Fruit fly (Drosophila melanogaster) whole organism, prepupa: ENCODE measurements around the gene AnxB9.

Experiments used
- Blimp-1 ChIP-seq: fragments of 200-800 bp; sonication (Bioruptor generic); optimal IDR thresholded peaks from 3 replicates; lab custom pipeline; 2017; ENCODE audit warnings: missing biosample characterization, missing genetic modification characterization, mild to moderate bottlenecking, moderate library complexity, missing genetic modification reagents
- CG10631 ChIP-seq: fragments of 200-800 bp; sonication (Bioruptor generic); optimal IDR thresholded peaks from 2 replicates; lab custom pipeline; 2016; ENCODE audit warnings: missing biosample characterization, missing genetic modification characterization
- CG10669 ChIP-seq: fragments of 200-800 bp; sonication (Bioruptor generic); optimal IDR thresholded peaks from 3 replicates; lab custom pipeline; 2018; ENCODE audit warnings: missing biosample characterization, mild to moderate bottlenecking, missing genetic modification characterization, moderate library complexity
- CG15336 ChIP-seq: fragments of 200-800 bp; sonication (Bioruptor generic); IDR thresholded peaks from 2 replicates; pipeline ENCODE4 v1.3.6; 2022; ENCODE audit warnings: missing biosample characterization, missing genetic modification characterization
- CG1621 ChIP-seq: fragments of 200-800 bp; sonication (Bioruptor generic); optimal IDR thresholded peaks from 3 replicates; lab custom pipeline; 2018; ENCODE audit warnings: missing biosample characterization, mild to moderate bottlenecking, missing genetic modification characterization
- CG31627 ChIP-seq: fragments of 200-800 bp; sonication (Bioruptor generic); optimal IDR thresholded peaks from 3 replicates; lab custom pipeline; 2016; ENCODE audit warnings: missing biosample characterization, missing genetic modification characterization
- CG6163 ChIP-seq: fragments of 200-800 bp; sonication (Bioruptor generic); IDR thresholded peaks from 3 replicates; pipeline ENCODE4 v1.3.6; 2022; ENCODE audit warnings: missing biosample characterization, missing genetic modification characterization
- CG6276 ChIP-seq: fragments of 200-800 bp; sonication (Bioruptor generic); optimal IDR thresholded peaks from 2 replicates; lab custom pipeline; 2017; ENCODE audit warnings: missing biosample characterization, mild to moderate bottlenecking, missing genetic modification characterization
- CG6792 ChIP-seq: fragments of 200-800 bp; sonication (Bioruptor generic); optimal IDR thresholded peaks from 3 replicates; lab custom pipeline; 2016; ENCODE audit warnings: missing biosample characterization, missing genetic modification characterization
- CG6808 ChIP-seq: fragments of 200-800 bp; sonication (Bioruptor generic); optimal IDR thresholded peaks from 3 replicates; lab custom pipeline; 2017; ENCODE audit warnings: missing biosample characterization, missing genetic modification characterization, mild to moderate bottlenecking, moderate library complexity, missing genetic modification reagents
- CG8119 ChIP-seq: fragments of 200-800 bp; sonication (Bioruptor generic); IDR thresholded peaks from 3 replicates; pipeline ENCODE4 v1.3.6; 2022; ENCODE audit warnings: missing biosample characterization, missing genetic modification characterization
- CG9139 ChIP-seq: fragments of 200-800 bp; sonication (Bioruptor generic); optimal IDR thresholded peaks from 3 replicates; lab custom pipeline; 2017; ENCODE audit warnings: missing biosample characterization, mild to moderate bottlenecking, missing genetic modification characterization
- Eip75B ChIP-seq: fragments of 200-800 bp; sonication (Bioruptor generic); optimal IDR thresholded peaks from 3 replicates; lab custom pipeline; 2016; ENCODE audit warnings: missing biosample characterization, missing genetic modification characterization
- Ets21C ChIP-seq: fragments of 200-800 bp; sonication (Bioruptor generic); optimal IDR thresholded peaks from 3 replicates; lab custom pipeline; 2016; ENCODE audit warnings: missing biosample characterization, missing genetic modification characterization
- Ets96B ChIP-seq: fragments of 200-800 bp; optimal IDR thresholded peaks from 2 replicates; lab custom pipeline; 2019; ENCODE audit warnings: missing biosample characterization, mild to moderate bottlenecking, missing genetic modification characterization, moderate library complexity
- Gug ChIP-seq: fragments of 200-800 bp; sonication (Bioruptor generic); IDR thresholded peaks from 2 replicates; pipeline ENCODE4 v1.3.6; 2022; ENCODE audit warnings: missing biosample characterization, missing genetic modification characterization
- Hr39 ChIP-seq: fragments of 200-800 bp; sonication (Bioruptor generic); optimal IDR thresholded peaks from 2 replicates; lab custom pipeline; 2016; ENCODE audit warnings: missing biosample characterization, missing genetic modification characterization
- Hr4 ChIP-seq: fragments of 200-800 bp; sonication (Bioruptor generic); optimal IDR thresholded peaks from 3 replicates; lab custom pipeline; 2016; ENCODE audit warnings: missing biosample characterization, missing genetic modification characterization
- Lpt ChIP-seq: fragments of 200-800 bp; sonication (Bioruptor generic); optimal IDR thresholded peaks from 3 replicates; lab custom pipeline; 2016; ENCODE audit warnings: missing biosample characterization, missing genetic modification characterization
- Met ChIP-seq: fragments of 200-800 bp; sonication (Bioruptor generic); optimal IDR thresholded peaks from 3 replicates; lab custom pipeline; 2016; ENCODE audit warnings: missing biosample characterization, missing genetic modification characterization
- Sox102F ChIP-seq: fragments of 200-800 bp; sonication (Bioruptor generic); optimal IDR thresholded peaks from 2 replicates; lab custom pipeline; 2016; ENCODE audit warnings: missing biosample characterization, mild to moderate bottlenecking, missing genetic modification characterization
- cyc ChIP-seq: fragments of 200-800 bp; sonication (Bioruptor generic); optimal IDR thresholded peaks from 3 replicates; lab custom pipeline; 2016; ENCODE audit warnings: missing biosample characterization, missing genetic modification characterization
- esn ChIP-seq: fragments of 200-800 bp; sonication (Bioruptor generic); optimal IDR thresholded peaks from 2 replicates; lab custom pipeline; 2016; ENCODE audit warnings: missing biosample characterization, mild to moderate bottlenecking, missing genetic modification characterization, moderate library complexity
- fd59A ChIP-seq: fragments of 200-800 bp; sonication (Bioruptor generic); optimal IDR thresholded peaks from 2 replicates; lab custom pipeline; 2017; ENCODE audit warnings: missing biosample characterization, mild to moderate bottlenecking, missing genetic modification characterization, missing genetic modification reagents
- fkh ChIP-seq: fragments of 200-800 bp; sonication (Bioruptor generic); optimal IDR thresholded peaks from 3 replicates; lab custom pipeline; 2017; ENCODE audit warnings: missing biosample characterization, mild to moderate bottlenecking, missing genetic modification characterization, moderate library complexity
- net ChIP-seq: fragments of 200-800 bp; sonication (Bioruptor generic); optimal IDR thresholded peaks from 3 replicates; lab custom pipeline; 2016; ENCODE audit warnings: missing biosample characterization, missing genetic modification characterization
- pdm3 ChIP-seq: fragments of 200-800 bp; sonication (Bioruptor generic); optimal IDR thresholded peaks from 3 replicates; lab custom pipeline; 2016; ENCODE audit warnings: missing biosample characterization, missing genetic modification characterization
- spab ChIP-seq: fragments of 200-800 bp; sonication (Bioruptor generic); optimal IDR thresholded peaks from 2 replicates; lab custom pipeline; 2017; ENCODE audit warnings: missing biosample characterization, mild to moderate bottlenecking, missing genetic modification characterization, missing genetic modification reagents
- ss ChIP-seq, 2 experiments: fragments of 200-800 bp; sonication (Bioruptor generic); optimal IDR thresholded peaks; 2 replicates in 1 of 2; 3 replicates in 1 of 2; lab custom pipeline; 2017 to 2018; ENCODE audit warnings: mild to moderate bottlenecking in 2 of 2, missing biosample characterization in 2 of 2, missing genetic modification characterization in 2 of 2, moderate library complexity in 1 of 2
- svp ChIP-seq: fragments of 200-800 bp; sonication (Bioruptor generic); peaks from one replicate; lab custom pipeline; 2016; ENCODE audit warnings: missing biosample characterization, missing genetic modification characterization
- vri ChIP-seq: fragments of 200-800 bp; sonication (Bioruptor generic); optimal IDR thresholded peaks from 3 replicates; lab custom pipeline; 2016; ENCODE audit warnings: missing biosample characterization, mild to moderate bottlenecking, missing genetic modification characterization

Gene AnxB9

DNA sequence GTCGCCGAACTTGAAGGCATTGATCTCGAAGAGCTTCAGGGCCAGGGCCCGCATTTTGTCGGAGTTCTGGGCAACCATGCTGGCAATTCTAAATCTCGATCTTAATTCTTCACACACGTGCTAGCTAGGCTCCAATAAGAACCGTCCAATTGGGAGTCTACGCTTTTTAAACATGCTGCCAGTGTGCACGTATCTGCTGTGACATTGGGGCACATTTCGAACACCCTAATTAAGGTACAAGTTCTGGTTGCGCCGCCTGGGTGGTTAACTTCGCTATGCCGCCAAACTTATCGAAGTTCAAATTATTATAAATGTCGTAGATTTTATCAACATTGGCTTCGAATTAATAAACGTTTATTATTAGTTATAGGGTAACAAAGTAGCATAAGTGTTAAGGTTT is 8.1 kb downstream of the AnxB9 start, which contains the start of gene r-l:
TSS of gene r-l (minus strand) at position 179 of the 400 bp plus-strand sequence.
- TF ChIP-seq Hr39 (GFP tag; lab: Kevin White, UChicago): no peak
- TF ChIP-seq Eip75B (GFP tag; lab: Kevin White, UChicago): no peak
- TF ChIP-seq CG31627 (GFP tag; lab: Kevin White, UChicago): no peak
- no peak for TF ChIP-seq pdm3 (GFP tag; lab: Kevin White, UChicago)
- TF ChIP-seq CG15336: no peak
- TF ChIP-seq Lpt (GFP tag; lab: Kevin White, UChicago): no peak

dm6 chr3R:21073707-21074106 is 8.7 kb downstream of the AnxB9 start, which contains the start of gene dmrt93B:
Gene dmrt93B (plus strand): TSS chr3R:21074007.
- TF ChIP-seq esn (GFP tag; lab: Kevin White, UChicago): no peak
- TF ChIP-seq cyc (GFP tag; lab: Kevin White, UChicago): no peak
- TF ChIP-seq spab (GFP tag; lab: Kevin White, UChicago): no peak
- TF ChIP-seq fkh (GFP tag; lab: Kevin White, UChicago): no peak
- TF ChIP-seq Hr39 (GFP tag; lab: Kevin White, UChicago): no peak
- no peak for TF ChIP-seq Sox102F (GFP tag; lab: Kevin White, UChicago)
- no peak for TF ChIP-seq Blimp-1
- TF ChIP-seq CG10631 (GFP tag; lab: Kevin White, UChicago): no peak
- no peak for TF ChIP-seq CG6163 (GFP tag; lab: Robert Waterston, UW)
- TF ChIP-seq Met (GFP tag; lab: Kevin White, UChicago): no peak
- TF ChIP-seq Ets21C (GFP tag; lab: Kevin White, UChicago): no peak
- TF ChIP-seq CG6276: no peak
- TF ChIP-seq CG10669 (GFP tag; lab: Kevin White, UChicago): no peak
- no peak for TF ChIP-seq fd59A (GFP tag; lab: Kevin White, UChicago)
- TF ChIP-seq CG1621 (tag; lab: Kevin White, UChicago): no peak
- TF ChIP-seq, all 60 proteins: peak for 0

dm6 chr3R:21077577-21077976 is 12.5 kb downstream of the AnxB9 start:
- TF ChIP-seq CG9139 (GFP tag; lab: Kevin White, UChicago) (no peak), CG6276 (no peak), vri (GFP tag; lab: Kevin White, UChicago) (no peak), Ets21C (GFP tag; lab: Kevin White, UChicago) (no peak), Gug (GFP tag; lab: Robert Waterston, UW) (no peak), net (no peak), Ets96B (tag; lab: Kevin White, UChicago) (no peak)

DNA sequence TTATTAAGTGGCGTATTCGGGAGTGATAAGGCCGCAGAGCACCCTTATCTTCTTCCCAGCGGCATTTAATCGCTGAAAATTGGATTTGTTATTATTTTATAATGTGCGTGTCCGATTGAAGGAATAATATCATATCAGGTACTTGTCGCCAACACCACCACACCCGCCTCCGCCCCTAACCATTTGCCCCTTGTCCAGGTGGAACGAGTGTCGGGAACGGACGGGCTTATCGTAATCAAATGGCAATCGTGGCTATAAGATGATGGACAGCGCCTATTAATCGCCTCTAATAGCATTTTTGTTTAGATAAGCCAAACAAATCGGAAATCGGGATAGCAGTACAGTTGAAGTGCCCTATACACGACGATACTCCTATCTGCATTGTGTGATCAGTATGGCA is 13.2 kb downstream of the AnxB9 start:
- TF ChIP-seq ss (GFP tag; optimal IDR thresholded peaks at IDR 0.05; lab: Kevin White, UChicago): no peak
- peak; percentile 42 for TF ChIP-seq vri (GFP tag; lab: Kevin White, UChicago)
- TF ChIP-seq, all 60 proteins: peak for 1

DNA sequence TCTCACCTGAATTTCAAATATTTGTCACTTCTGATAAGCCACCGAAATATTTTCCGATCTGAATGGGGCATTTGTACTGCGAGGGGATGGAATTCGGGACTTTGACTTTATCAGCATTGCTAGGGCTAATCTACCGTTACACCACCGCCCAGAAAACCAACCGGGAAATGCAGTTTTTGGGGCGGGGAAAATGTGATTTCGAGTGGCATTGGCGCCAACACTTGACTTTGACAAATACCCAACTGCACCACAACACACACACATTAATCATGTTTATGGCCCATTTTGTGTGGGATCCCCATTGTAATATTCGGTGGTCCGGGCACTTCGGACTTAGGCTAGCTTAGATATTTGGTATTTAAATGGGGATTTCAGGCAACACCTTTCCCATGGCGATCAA is 13.9 kb downstream of the AnxB9 start:
- no peak for TF ChIP-seq svp (GFP tag; lab: Kevin White, UChicago)
- no peak for TF ChIP-seq CG31627 (GFP tag; lab: Kevin White, UChicago)
- TF ChIP-seq Hr4 (GFP tag; lab: Kevin White, UChicago): no peak
- TF ChIP-seq vri (GFP tag; lab: Kevin White, UChicago): no peak
- no peak for TF ChIP-seq Gug (GFP tag; lab: Robert Waterston, UW)
- no peak for TF ChIP-seq CG8119 (GFP tag; lab: Robert Waterston, UW)
- TF ChIP-seq ss (GFP tag; optimal IDR thresholded peaks at IDR 0.05; lab: Kevin White, UChicago): no peak
- TF ChIP-seq spab (GFP tag; lab: Kevin White, UChicago): no peak
- TF ChIP-seq CG6808 (GFP tag; lab: Kevin White, UChicago): no peak
- no peak for TF ChIP-seq fkh (GFP tag; lab: Kevin White, UChicago)
- no peak for TF ChIP-seq pdm3 (GFP tag; lab: Kevin White, UChicago)
- TF ChIP-seq CG6792 (GFP tag; lab: Kevin White, UChicago): no peak
- TF ChIP-seq, all 60 proteins: peak for 0
